Worm (Caenorhabditis elegans) whole organism, L1 larva: ENCODE measurements around the gene K03H6.1.

ENCODE experiments used
- C04F5.9 ChIP-seq: sonication (generic microtip); optimal IDR thresholded peaks from 2 replicates; lab custom pipeline; 2016; ENCODE audit warnings: missing genetic modification characterization, missing compliant biosample characterization
- C16A3.4 ChIP-seq: fragments of 150-350 bp; optimal IDR thresholded peaks from 2 replicates; lab custom pipeline; 2014; ENCODE audit warnings: missing biosample characterization, missing genetic modification characterization
- C34B4.2 ChIP-seq: sonication (generic microtip); optimal IDR thresholded peaks from 2 replicates; lab custom pipeline; 2017; ENCODE audit warnings: mild to moderate bottlenecking, missing genetic modification characterization, missing compliant biosample characterization
- Y116A8C.19 ChIP-seq: sonication (generic microtip); optimal IDR thresholded peaks from 2 replicates; lab custom pipeline; 2016; ENCODE audit warnings: missing compliant biosample characterization, missing genetic modification characterization, borderline replicate concordance
- ama-1 ChIP-seq: fragments of 150-350 bp; optimal IDR thresholded peaks from 2 replicates; lab custom pipeline; 2014
- ceh-8 ChIP-seq: fragments of 200-800 bp; sonication (Bioruptor generic); optimal IDR thresholded peaks from 2 replicates; lab custom pipeline; 2018; ENCODE audit warnings: mild to moderate bottlenecking, missing genetic modification characterization, moderate library complexity, missing compliant biosample characterization
- ceh-82 ChIP-seq, 3 experiments: fragments of 150-350 bp in 1 of 3; sonication (generic microtip) in 2 of 3; optimal IDR thresholded peaks; 2 replicates each; lab custom pipeline; 2014 to 2017; ENCODE audit warnings: missing biosample characterization in 3 of 3, missing genetic modification characterization in 3 of 3
- ceh-88 ChIP-seq: fragments of 200-800 bp; sonication (Bioruptor generic); IDR thresholded peaks from 2 replicates; pipeline ENCODE4 v1.3.6; 2022; ENCODE audit warnings: missing genetic modification characterization, missing compliant biosample characterization
- ces-1 ChIP-seq: fragments of 150-350 bp; optimal IDR thresholded peaks from 2 replicates; lab custom pipeline; 2014; ENCODE audit warnings: missing biosample characterization, missing genetic modification reagents, missing genetic modification characterization
- dsc-1 ChIP-seq: sonication (generic microtip); optimal IDR thresholded peaks from 2 replicates; lab custom pipeline; 2016; ENCODE audit warnings: mild to moderate bottlenecking, missing genetic modification characterization, missing compliant biosample characterization
- efl-3 ChIP-seq: fragments of 200-800 bp; sonication (Bioruptor generic); optimal IDR thresholded peaks from 2 replicates; lab custom pipeline; 2018; ENCODE audit warnings: mild to moderate bottlenecking, missing genetic modification characterization, missing compliant biosample characterization
- elt-2 ChIP-seq: sonication (generic microtip); optimal IDR thresholded peaks from 2 replicates; lab custom pipeline; 2016; ENCODE audit warnings: missing genetic modification characterization, mild to moderate bottlenecking, inconsistent platforms, missing compliant biosample characterization, missing genetic modification reagents
- ets-5 ChIP-seq: fragments of 200-800 bp; sonication (Bioruptor generic); IDR thresholded peaks from 2 replicates; pipeline ENCODE4 v1.3.6; 2022; ENCODE audit warnings: missing genetic modification characterization, missing compliant biosample characterization
- hlh-17 ChIP-seq: fragments of 200-800 bp; sonication (Bioruptor generic); optimal IDR thresholded peaks from 2 replicates; lab custom pipeline; 2018; ENCODE audit warnings: missing genetic modification characterization, mild to moderate bottlenecking, missing compliant biosample characterization, moderate library complexity, borderline replicate concordance
- hlh-4 ChIP-seq: sonication (generic microtip); optimal IDR thresholded peaks from 2 replicates; lab custom pipeline; 2016; ENCODE audit warnings: mild to moderate bottlenecking, missing genetic modification characterization, missing compliant biosample characterization
- jun-1 ChIP-seq: fragments of 150-350 bp; optimal IDR thresholded peaks from 2 replicates; lab custom pipeline; 2014; ENCODE audit warnings: missing biosample characterization, missing genetic modification reagents, missing genetic modification characterization
- lin-14 ChIP-seq: fragments of 200-800 bp; sonication (Bioruptor generic); optimal IDR thresholded peaks from 2 replicates; lab custom pipeline; 2018; ENCODE audit warnings: mild to moderate bottlenecking, missing genetic modification characterization, moderate library complexity, missing compliant biosample characterization
- lin-35 ChIP-seq, 2 experiments: fragments of 150-350 bp; optimal IDR thresholded peaks; 2 replicates each; lab custom pipeline; 2014; ENCODE audit warnings: missing biosample characterization in 2 of 2, missing genetic modification characterization in 2 of 2, missing genetic modification reagents in 2 of 2
- lin-39 ChIP-seq: fragments of 150-350 bp; optimal IDR thresholded peaks from 2 replicates; lab custom pipeline; 2014; ENCODE audit warnings: missing biosample characterization, missing genetic modification reagents, missing genetic modification characterization
- lir-3 ChIP-seq: sonication (generic microtip); optimal IDR thresholded peaks from 2 replicates; lab custom pipeline; 2016; ENCODE audit warnings: mild to moderate bottlenecking, missing genetic modification characterization, moderate library complexity, missing compliant biosample characterization; ENCODE audit not compliant: poor library complexity
- mab-9 ChIP-seq: fragments of 200-800 bp; sonication (Bioruptor generic); IDR thresholded peaks from 2 replicates; pipeline ENCODE4 v1.3.6; 2022; ENCODE audit warnings: missing genetic modification reagents, missing genetic modification characterization, missing compliant biosample characterization
- nhr-12 ChIP-seq: sonication (generic microtip); optimal IDR thresholded peaks from 2 replicates; lab custom pipeline; 2017; ENCODE audit warnings: missing biosample characterization, missing genetic modification characterization
- nhr-237 ChIP-seq: fragments of 150-350 bp; optimal IDR thresholded peaks from 2 replicates; lab custom pipeline; 2014; ENCODE audit warnings: missing biosample characterization, missing genetic modification characterization
- nhr-47 ChIP-seq: sonication (generic microtip); optimal IDR thresholded peaks from 2 replicates; lab custom pipeline; 2016; ENCODE audit warnings: mild to moderate bottlenecking, missing genetic modification characterization, moderate library complexity, missing compliant biosample characterization
- nhr-76 ChIP-seq: sonication (generic microtip); optimal IDR thresholded peaks from 2 replicates; lab custom pipeline; 2017; ENCODE audit warnings: missing biosample characterization, missing genetic modification characterization
- nhr-90 ChIP-seq: sonication (generic microtip); optimal IDR thresholded peaks from 2 replicates; lab custom pipeline; 2016; ENCODE audit warnings: mild to moderate bottlenecking, missing genetic modification characterization, missing compliant biosample characterization; ENCODE audit not compliant: poor library complexity
- pag-3 ChIP-seq: sonication (generic microtip); optimal IDR thresholded peaks from 2 replicates; lab custom pipeline; 2017; ENCODE audit warnings: missing genetic modification characterization, mild to moderate bottlenecking, missing compliant biosample characterization, antibody characterized with exemption, borderline replicate concordance; ENCODE audit not compliant: insufficient read depth
- pax-3 ChIP-seq: fragments of 200-800 bp; sonication (Bioruptor generic); optimal IDR thresholded peaks from 2 replicates; lab custom pipeline; 2018; ENCODE audit warnings: mild to moderate bottlenecking, missing genetic modification characterization, moderate library complexity, missing compliant biosample characterization
- pqm-1 ChIP-seq: sonication (generic microtip); optimal IDR thresholded peaks from 3 replicates; lab custom pipeline; 2017; ENCODE audit warnings: missing biosample characterization, missing genetic modification characterization
- snu-23 ChIP-seq: sonication (generic microtip); optimal IDR thresholded peaks from 2 replicates; lab custom pipeline; 2016; ENCODE audit warnings: missing genetic modification characterization, missing compliant biosample characterization
- sptf-1 ChIP-seq: fragments of 150-350 bp; optimal IDR thresholded peaks from 2 replicates; lab custom pipeline; 2014; ENCODE audit warnings: missing biosample characterization, missing genetic modification characterization
- tbx-2 ChIP-seq: sonication (generic microtip); optimal IDR thresholded peaks from 2 replicates; lab custom pipeline; 2016; ENCODE audit warnings: missing genetic modification characterization, missing compliant biosample characterization
- tlp-1 ChIP-seq: fragments of 150-350 bp; optimal IDR thresholded peaks from 2 replicates; lab custom pipeline; 2014; ENCODE audit warnings: missing biosample characterization, missing genetic modification characterization
- unc-130 ChIP-seq: fragments of 150-350 bp; optimal IDR thresholded peaks from 2 replicates; lab custom pipeline; 2017; ENCODE audit warnings: missing biosample characterization, missing genetic modification characterization, inconsistent platforms
- unc-30 ChIP-seq: sonication (generic microtip); optimal IDR thresholded peaks from 2 replicates; lab custom pipeline; 2017; ENCODE audit warnings: missing biosample characterization, missing genetic modification characterization
- unc-98 ChIP-seq: fragments of 200-800 bp; sonication (Bioruptor generic); IDR thresholded peaks from 2 replicates; pipeline ENCODE4 v1.3.6; 2022; ENCODE audit warnings: missing genetic modification characterization, missing compliant biosample characterization
- xbp-1 ChIP-seq: sonication (generic microtip); optimal IDR thresholded peaks from 2 replicates; lab custom pipeline; 2016; ENCODE audit warnings: missing genetic modification characterization, missing compliant biosample characterization
- zip-4 ChIP-seq: fragments of 200-800 bp; sonication (Bioruptor generic); optimal IDR thresholded peaks from 2 replicates; lab custom pipeline; 2018; ENCODE audit warnings: mild to moderate bottlenecking, missing genetic modification characterization, moderate library complexity, missing compliant biosample characterization

K03H6.1 gene

ce11 chrIV:1559931-1560330 is 36.4 kb downstream of the K03H6.1 start, which contains the start of gene Y41D4B.17:
Gene Y41D4B.17, plus strand, starts transcription at chrIV:1560104.
- TF ChIP-seq nhr-237 (tag; lab: Kevin White, UChicago): no peak
- no peak for TF ChIP-seq ama-1 (lab: Kevin White, UChicago)
- peak; percentile 7 for TF ChIP-seq nhr-90 (tag; lab: Kevin White, UChicago)
- no peak for TF ChIP-seq tbx-2 (tag; lab: Kevin White, UChicago)
- no peak for TF ChIP-seq mab-9 (GFP tag; lab: Robert Waterston, UW)
- no peak for TF ChIP-seq lir-3
- TF ChIP-seq lin-35 (GFP tag; optimal IDR thresholded peaks at IDR 0.05; lab: Kevin White, UChicago): peak in 1 of 2 experiments; percentile 1
- TF ChIP-seq nhr-47: no peak
- no peak for TF ChIP-seq pqm-1 (tag; lab: Kevin White, UChicago)
- TF ChIP-seq ces-1 (GFP tag; lab: Kevin White, UChicago): no peak
- TF ChIP-seq ceh-82 (tag; optimal IDR thresholded peaks at IDR 0.05; lab: Kevin White, UChicago): no peak
- no peak for TF ChIP-seq lin-14 (GFP tag; lab: Kevin White, UChicago)
- peak; percentile 75 for TF ChIP-seq elt-2 (tag; lab: Kevin White, UChicago)
- TF ChIP-seq snu-23 (GFP tag; lab: Kevin White, UChicago): no peak
- no peak for TF ChIP-seq C34B4.2 (tag; lab: Kevin White, UChicago)
- TF ChIP-seq Y116A8C.19: no peak
- no peak for TF ChIP-seq hlh-4 (tag; lab: Kevin White, UChicago)
- no peak for TF ChIP-seq unc-130
- TF ChIP-seq sptf-1: no peak
- TF ChIP-seq tlp-1 (tag; lab: Kevin White, UChicago): no peak
- no peak for TF ChIP-seq pax-3 (tag; lab: Kevin White, UChicago)
- TF ChIP-seq dsc-1 (tag; lab: Kevin White, UChicago): no peak
- TF ChIP-seq pag-3: no peak
- TF ChIP-seq lin-39 (tag; lab: Kevin White, UChicago): no peak
- TF ChIP-seq unc-98: no peak
- TF ChIP-seq zip-4 (GFP tag; lab: Kevin White, UChicago): no peak

DNA sequence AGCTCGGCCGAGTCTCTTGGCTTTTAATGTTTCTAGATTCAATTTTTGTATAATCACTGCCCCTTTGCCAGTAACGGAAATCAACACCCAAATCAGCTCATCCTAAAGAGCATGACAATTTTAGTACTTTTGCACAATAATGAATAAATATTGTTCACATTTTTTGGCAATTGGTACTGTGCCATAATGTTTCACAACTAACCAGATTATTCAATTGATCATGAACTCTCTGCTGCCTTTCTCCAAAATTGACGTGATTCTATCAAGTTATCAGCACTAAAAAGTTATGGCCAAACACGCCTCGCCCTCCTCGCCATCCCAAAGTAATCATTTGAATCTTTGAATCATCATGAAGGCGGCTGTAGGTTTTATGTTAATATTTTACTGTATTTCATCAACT is 38.4 kb downstream of the K03H6.1 start, which contains the start of gene hpo-6:
Gene hpo-6 (plus strand): TSS at position 301 of the 400 bp plus-strand sequence.
- TF ChIP-seq ceh-8 (no peak), pqm-1 (tag; lab: Kevin White, UChicago) (no peak), ets-5 (GFP tag; lab: Robert Waterston, UW) (no peak), hlh-4 (tag; lab: Kevin White, UChicago) (no peak), nhr-76 (tag; lab: Kevin White, UChicago) (no peak), unc-30 (tag; lab: Kevin White, UChicago) (no peak), C04F5.9 (tag; lab: Kevin White, UChicago) (no peak), lin-35 (GFP tag; optimal IDR thresholded peaks at IDR 0.05; lab: Kevin White, UChicago) (no peak), nhr-12 (no peak), C34B4.2 (tag; lab: Kevin White, UChicago) (no peak), hlh-17 (GFP tag; lab: Kevin White, UChicago) (no peak), nhr-237 (tag; lab: Kevin White, UChicago) (no peak), xbp-1 (tag; lab: Kevin White, UChicago) (no peak), lin-39 (tag; lab: Kevin White, UChicago) (no peak), pax-3 (tag; lab: Kevin White, UChicago) (no peak)

ce11 chrIV:1563476-1564131 is 40.1 kb downstream of the K03H6.1 start, which contains the start of gene Y41D4B.15:
Gene Y41D4B.15, plus strand, starts transcription at chrIV:1564081.
- TF ChIP-seq ceh-88 (GFP tag; lab: Robert Waterston, UW): no peak
- no peak for TF ChIP-seq C16A3.4
- TF ChIP-seq zip-4 (GFP tag; lab: Kevin White, UChicago): no peak
- TF ChIP-seq tlp-1 (tag; lab: Kevin White, UChicago): no peak
- no peak for TF ChIP-seq efl-3 (GFP tag; lab: Kevin White, UChicago)
- TF ChIP-seq nhr-76 (tag; lab: Kevin White, UChicago): no peak
- TF ChIP-seq jun-1: no peak
- TF ChIP-seq unc-130: no peak
